Worm (Caenorhabditis elegans) whole organism, L1 larva: ENCODE measurements around the gene cal-1.

ENCODE experiments used
- F16B12.6 ChIP-seq: fragments of 150-350 bp; optimal IDR thresholded peaks from 2 replicates; lab custom pipeline; 2014; ENCODE audit warnings: missing biosample characterization, missing genetic modification characterization
- alr-1 ChIP-seq: fragments of 200-800 bp; sonication (Bioruptor generic); optimal IDR thresholded peaks from 2 replicates; lab custom pipeline; 2018; ENCODE audit warnings: borderline replicate concordance, mild to moderate bottlenecking, missing genetic modification characterization, missing compliant biosample characterization
- ceh-82 ChIP-seq, 3 experiments: fragments of 150-350 bp in 1 of 3; sonication (generic microtip) in 2 of 3; optimal IDR thresholded peaks; 2 replicates each; lab custom pipeline; 2014 to 2017; ENCODE audit warnings: missing biosample characterization in 3 of 3, missing genetic modification characterization in 3 of 3
- ceh-88 ChIP-seq: fragments of 200-800 bp; sonication (Bioruptor generic); IDR thresholded peaks from 2 replicates; pipeline ENCODE4 v1.3.6; 2022; ENCODE audit warnings: missing genetic modification characterization, missing compliant biosample characterization
- ceh-90 ChIP-seq: sonication (generic microtip); optimal IDR thresholded peaks from 2 replicates; lab custom pipeline; 2016; ENCODE audit warnings: missing genetic modification characterization, missing compliant biosample characterization
- dsc-1 ChIP-seq: sonication (generic microtip); optimal IDR thresholded peaks from 2 replicates; lab custom pipeline; 2016; ENCODE audit warnings: mild to moderate bottlenecking, missing genetic modification characterization, missing compliant biosample characterization
- efl-1 ChIP-seq, 4 experiments: fragments of 150-350 bp; optimal IDR thresholded peaks in 3 of 4; peaks in 1 of 4; 1 replicate in 1 of 4; 2 replicates in 3 of 4; lab custom pipeline; 2014; ENCODE audit warnings: missing biosample characterization in 2 of 4, missing genetic modification characterization in 2 of 4, missing genetic modification reagents in 2 of 4
- efl-3 ChIP-seq: fragments of 200-800 bp; sonication (Bioruptor generic); optimal IDR thresholded peaks from 2 replicates; lab custom pipeline; 2018; ENCODE audit warnings: mild to moderate bottlenecking, missing genetic modification characterization, missing compliant biosample characterization
- egl-27 ChIP-seq, 2 experiments: fragments of 150-350 bp in 1 of 2; sonication (generic microtip); optimal IDR thresholded peaks; 3 replicates each; lab custom pipeline; 2017 to 2018; ENCODE audit warnings: missing biosample characterization in 2 of 2, missing genetic modification characterization in 2 of 2, missing genetic modification reagents in 2 of 2
- elt-2 ChIP-seq: sonication (generic microtip); optimal IDR thresholded peaks from 2 replicates; lab custom pipeline; 2016; ENCODE audit warnings: missing genetic modification characterization, mild to moderate bottlenecking, inconsistent platforms, missing compliant biosample characterization, missing genetic modification reagents
- ets-5 ChIP-seq: fragments of 200-800 bp; sonication (Bioruptor generic); IDR thresholded peaks from 2 replicates; pipeline ENCODE4 v1.3.6; 2022; ENCODE audit warnings: missing genetic modification characterization, missing compliant biosample characterization
- fkh-8 ChIP-seq: sonication (generic microtip); optimal IDR thresholded peaks from 2 replicates; lab custom pipeline; 2016; ENCODE audit warnings: mild to moderate bottlenecking, missing genetic modification characterization, missing compliant biosample characterization
- fos-1 ChIP-seq: fragments of 150-350 bp; optimal IDR thresholded peaks from 2 replicates; lab custom pipeline; 2014; ENCODE audit warnings: missing biosample characterization, missing genetic modification characterization
- hlh-4 ChIP-seq: sonication (generic microtip); optimal IDR thresholded peaks from 2 replicates; lab custom pipeline; 2016; ENCODE audit warnings: mild to moderate bottlenecking, missing genetic modification characterization, missing compliant biosample characterization
- hpl-2 ChIP-seq: fragments of 150-350 bp; optimal IDR thresholded peaks from 2 replicates; lab custom pipeline; 2014; ENCODE audit warnings: missing biosample characterization, missing genetic modification reagents, missing genetic modification characterization
- isw-1 ChIP-seq: fragments of 200-800 bp; sonication (Bioruptor generic); IDR thresholded peaks from 2 replicates; pipeline ENCODE4 v1.3.6; 2022; ENCODE audit warnings: missing genetic modification characterization, missing compliant biosample characterization
- jun-1 ChIP-seq: fragments of 150-350 bp; optimal IDR thresholded peaks from 2 replicates; lab custom pipeline; 2014; ENCODE audit warnings: missing biosample characterization, missing genetic modification reagents, missing genetic modification characterization
- lin-13 ChIP-seq: fragments of 150-350 bp; optimal IDR thresholded peaks from 2 replicates; lab custom pipeline; 2014; ENCODE audit warnings: missing biosample characterization, missing genetic modification reagents, missing genetic modification characterization
- lin-14 ChIP-seq: fragments of 200-800 bp; sonication (Bioruptor generic); optimal IDR thresholded peaks from 2 replicates; lab custom pipeline; 2018; ENCODE audit warnings: mild to moderate bottlenecking, missing genetic modification characterization, moderate library complexity, missing compliant biosample characterization
- lin-15B ChIP-seq: fragments of 150-350 bp; sonication (generic microtip); optimal IDR thresholded peaks from 3 replicates; lab custom pipeline; 2014; ENCODE audit warnings: missing biosample characterization, missing genetic modification characterization
- lin-35 ChIP-seq, 2 experiments: fragments of 150-350 bp; optimal IDR thresholded peaks; 2 replicates each; lab custom pipeline; 2014; ENCODE audit warnings: missing biosample characterization in 2 of 2, missing genetic modification characterization in 2 of 2, missing genetic modification reagents in 2 of 2
- lin-39 ChIP-seq: fragments of 150-350 bp; optimal IDR thresholded peaks from 2 replicates; lab custom pipeline; 2014; ENCODE audit warnings: missing biosample characterization, missing genetic modification reagents, missing genetic modification characterization
- lir-3 ChIP-seq: sonication (generic microtip); optimal IDR thresholded peaks from 2 replicates; lab custom pipeline; 2016; ENCODE audit warnings: mild to moderate bottlenecking, missing genetic modification characterization, moderate library complexity, missing compliant biosample characterization; ENCODE audit not compliant: poor library complexity
- mab-9 ChIP-seq: fragments of 200-800 bp; sonication (Bioruptor generic); IDR thresholded peaks from 2 replicates; pipeline ENCODE4 v1.3.6; 2022; ENCODE audit warnings: missing genetic modification reagents, missing genetic modification characterization, missing compliant biosample characterization
- mdl-1 ChIP-seq, 2 experiments: fragments of 150-350 bp; optimal IDR thresholded peaks; 2 replicates each; lab custom pipeline; 2014 to 2017; ENCODE audit warnings: missing biosample characterization in 2 of 2, missing genetic modification characterization in 2 of 2, inconsistent platforms in 1 of 2
- mep-1 ChIP-seq: fragments of 150-350 bp; optimal IDR thresholded peaks from 2 replicates; lab custom pipeline; 2014; ENCODE audit warnings: missing biosample characterization, missing genetic modification characterization
- nhr-11 ChIP-seq: fragments of 150-350 bp; optimal IDR thresholded peaks from 2 replicates; lab custom pipeline; 2014; ENCODE audit warnings: missing biosample characterization, missing genetic modification characterization
- nhr-47 ChIP-seq: sonication (generic microtip); optimal IDR thresholded peaks from 2 replicates; lab custom pipeline; 2016; ENCODE audit warnings: mild to moderate bottlenecking, missing genetic modification characterization, moderate library complexity, missing compliant biosample characterization
- nhr-71 ChIP-seq: sonication (generic microtip); optimal IDR thresholded peaks from 2 replicates; lab custom pipeline; 2016; ENCODE audit warnings: mild to moderate bottlenecking, missing genetic modification characterization, moderate library complexity, missing compliant biosample characterization
- nhr-76 ChIP-seq: sonication (generic microtip); optimal IDR thresholded peaks from 2 replicates; lab custom pipeline; 2017; ENCODE audit warnings: missing biosample characterization, missing genetic modification characterization
- nhr-85 ChIP-seq: sonication (generic microtip); peaks from one replicate; lab custom pipeline; 2016; ENCODE audit warnings: missing genetic modification characterization, inconsistent platforms, missing compliant biosample characterization
- nhr-90 ChIP-seq: sonication (generic microtip); optimal IDR thresholded peaks from 2 replicates; lab custom pipeline; 2016; ENCODE audit warnings: mild to moderate bottlenecking, missing genetic modification characterization, missing compliant biosample characterization; ENCODE audit not compliant: poor library complexity
- pax-3 ChIP-seq: fragments of 200-800 bp; sonication (Bioruptor generic); optimal IDR thresholded peaks from 2 replicates; lab custom pipeline; 2018; ENCODE audit warnings: mild to moderate bottlenecking, missing genetic modification characterization, moderate library complexity, missing compliant biosample characterization
- pqm-1 ChIP-seq: sonication (generic microtip); optimal IDR thresholded peaks from 3 replicates; lab custom pipeline; 2017; ENCODE audit warnings: missing biosample characterization, missing genetic modification characterization
- rnt-1 ChIP-seq: sonication (generic microtip); optimal IDR thresholded peaks from 2 replicates; lab custom pipeline; 2016; ENCODE audit warnings: mild to moderate bottlenecking, missing genetic modification characterization, moderate library complexity, missing compliant biosample characterization
- snpc-4 ChIP-seq: fragments of 150-350 bp; optimal IDR thresholded peaks from 2 replicates; lab custom pipeline; 2014; ENCODE audit warnings: missing biosample characterization, missing genetic modification characterization
- snu-23 ChIP-seq: sonication (generic microtip); optimal IDR thresholded peaks from 2 replicates; lab custom pipeline; 2016; ENCODE audit warnings: missing genetic modification characterization, missing compliant biosample characterization
- sox-4 ChIP-seq: sonication (generic microtip); optimal IDR thresholded peaks from 2 replicates; lab custom pipeline; 2016; ENCODE audit warnings: missing genetic modification characterization, missing compliant biosample characterization
- sup-37 ChIP-seq: fragments of 200-800 bp; sonication (Bioruptor generic); optimal IDR thresholded peaks from 2 replicates; lab custom pipeline; 2018; ENCODE audit warnings: mild to moderate bottlenecking, missing genetic modification characterization, missing compliant biosample characterization
- swsn-7 ChIP-seq: sonication (generic microtip); optimal IDR thresholded peaks from 2 replicates; lab custom pipeline; 2016; ENCODE audit warnings: missing genetic modification characterization, missing compliant biosample characterization
- tbx-2 ChIP-seq: sonication (generic microtip); optimal IDR thresholded peaks from 2 replicates; lab custom pipeline; 2016; ENCODE audit warnings: missing genetic modification characterization, missing compliant biosample characterization
- tlp-1 ChIP-seq: fragments of 150-350 bp; optimal IDR thresholded peaks from 2 replicates; lab custom pipeline; 2014; ENCODE audit warnings: missing biosample characterization, missing genetic modification characterization
- unc-30 ChIP-seq: sonication (generic microtip); optimal IDR thresholded peaks from 2 replicates; lab custom pipeline; 2017; ENCODE audit warnings: missing biosample characterization, missing genetic modification characterization
- unc-62 ChIP-seq: fragments of 150-350 bp; optimal IDR thresholded peaks from 2 replicates; lab custom pipeline; 2014; ENCODE audit warnings: missing biosample characterization, missing genetic modification reagents, missing genetic modification characterization
- unc-86 ChIP-seq: sonication (generic microtip); optimal IDR thresholded peaks from 2 replicates; lab custom pipeline; 2016; ENCODE audit warnings: missing genetic modification characterization, missing compliant biosample characterization
- unc-98 ChIP-seq: fragments of 200-800 bp; sonication (Bioruptor generic); IDR thresholded peaks from 2 replicates; pipeline ENCODE4 v1.3.6; 2022; ENCODE audit warnings: missing genetic modification characterization, missing compliant biosample characterization
- vab-15 ChIP-seq: sonication (generic microtip); optimal IDR thresholded peaks from 2 replicates; lab custom pipeline; 2017; ENCODE audit warnings: missing genotype, mild to moderate bottlenecking, missing genetic modification characterization, missing compliant biosample characterization
- xbp-1 ChIP-seq: sonication (generic microtip); optimal IDR thresholded peaks from 2 replicates; lab custom pipeline; 2016; ENCODE audit warnings: missing genetic modification characterization, missing compliant biosample characterization
- zag-1 ChIP-seq: fragments of 150-350 bp; optimal IDR thresholded peaks from 2 replicates; lab custom pipeline; 2014; ENCODE audit warnings: missing biosample characterization, missing genetic modification characterization
- ztf-4 ChIP-seq: fragments of 150-350 bp; optimal IDR thresholded peaks from 2 replicates; lab custom pipeline; 2014; ENCODE audit warnings: missing biosample characterization, missing genetic modification characterization

cal-1 gene

DNA sequence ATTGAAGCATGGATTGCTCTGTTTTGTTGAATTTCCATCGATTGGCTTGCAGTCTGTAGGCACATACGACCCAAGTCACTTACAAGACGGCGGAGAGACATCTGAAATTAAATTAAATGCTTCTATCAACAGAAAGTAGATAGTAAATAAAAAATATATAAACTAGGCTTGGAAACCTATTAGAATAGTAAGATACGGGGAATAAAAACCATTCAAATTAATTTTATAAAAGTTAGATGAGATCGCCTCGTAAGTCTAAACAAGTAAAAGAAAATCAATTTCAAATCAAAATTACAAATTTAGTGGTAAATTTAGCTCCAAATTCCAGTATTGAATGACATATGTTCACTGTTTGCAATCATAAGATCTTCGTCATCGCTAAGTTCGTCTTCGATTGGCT lies 22.5 kb downstream of the cal-1 start, which contains the start of gene mrps-11:
Gene mrps-11 (minus strand): TSS at position 101 of the 400 bp plus-strand sequence.
- TF ChIP-seq pqm-1 (no peak), xbp-1 (no peak), unc-30 (tag; lab: Kevin White, UChicago) (no peak), unc-98 (GFP tag; lab: Robert Waterston, UW) (no peak), elt-2 (tag; lab: Kevin White, UChicago) (no peak)

DNA sequence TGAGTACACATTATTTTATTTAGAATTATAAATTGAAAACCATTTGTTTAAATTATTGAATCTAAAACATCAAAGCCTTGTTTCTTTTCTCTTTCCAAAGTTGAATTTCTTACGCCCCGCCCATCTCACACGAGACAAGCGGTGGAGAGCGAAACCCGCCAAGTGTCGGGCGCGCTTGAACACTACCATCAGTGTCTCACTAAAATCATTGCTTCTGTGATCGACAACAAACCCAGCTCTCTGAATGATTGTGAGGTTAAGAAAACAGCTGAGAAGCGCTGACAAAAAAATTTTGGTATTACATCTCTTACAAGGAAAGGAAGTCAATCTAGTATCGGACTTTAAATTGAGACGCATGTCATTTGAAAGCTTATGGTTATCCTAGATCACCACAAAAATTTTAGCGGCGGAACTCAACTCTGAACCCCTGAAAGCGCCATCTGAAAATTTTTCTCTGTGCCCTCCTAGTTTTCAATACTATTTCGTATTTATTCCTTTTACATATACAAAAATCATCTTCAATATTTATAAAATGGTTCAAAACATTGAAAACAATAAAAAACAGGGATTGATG lies 25.9 kb downstream of the cal-1 start:
- peak; percentile 99 for TF ChIP-seq snpc-4
- TF ChIP-seq tbx-2 (tag; lab: Kevin White, UChicago), result peak; percentile 71
- peak; percentile 76 for TF ChIP-seq elt-2 (tag; lab: Kevin White, UChicago)
- TF ChIP-seq ets-5 (GFP tag; lab: Robert Waterston, UW), result no peak
- no peak for TF ChIP-seq vab-15 (tag; lab: Kevin White, UChicago)
- peak; percentile 31 for TF ChIP-seq fos-1
- TF ChIP-seq ztf-4 (tag; lab: Kevin White, UChicago), result peak; percentile 66
- TF ChIP-seq ceh-88 (GFP tag; lab: Robert Waterston, UW), result peak; percentile 60; the same call in 1 of the 2 replicates
- TF ChIP-seq tlp-1, result no peak
- no peak for TF ChIP-seq alr-1 (tag; lab: Kevin White, UChicago)
- TF ChIP-seq isw-1, result no peak
- peak; percentile 42 for TF ChIP-seq sox-4
- TF ChIP-seq nhr-76 (tag; lab: Kevin White, UChicago), result no peak
- TF ChIP-seq F16B12.6 (tag; lab: Kevin White, UChicago), result no peak
- peak; percentile 41 for TF ChIP-seq lir-3 (tag; lab: Kevin White, UChicago)
- TF ChIP-seq jun-1, result peak; percentile 21
- peak in 1 of 2 experiments; percentile 45 for TF ChIP-seq mdl-1 (tag; optimal IDR thresholded peaks at IDR 0.05; lab: Kevin White, UChicago)
- TF ChIP-seq nhr-47 (tag; lab: Kevin White, UChicago), result peak; percentile 89
- peak; percentile 82 for TF ChIP-seq sup-37 (GFP tag; lab: Kevin White, UChicago)
- TF ChIP-seq nhr-71 (tag; lab: Kevin White, UChicago), result peak; percentile 92
- TF ChIP-seq dsc-1 (tag; lab: Kevin White, UChicago), result peak; percentile 86
- TF ChIP-seq nhr-90 (tag; lab: Kevin White, UChicago), result peak; percentile 93
- peak; percentile 82 for TF ChIP-seq lin-14 (GFP tag; lab: Kevin White, UChicago)
- no peak for TF ChIP-seq zag-1 (tag; lab: Kevin White, UChicago)
- TF ChIP-seq fkh-8, result no peak
- peak; percentile 94 for TF ChIP-seq rnt-1 (tag; lab: Kevin White, UChicago)
- no peak for TF ChIP-seq hpl-2
- no peak for TF ChIP-seq hlh-4
- TF ChIP-seq lin-39 (tag; lab: Kevin White, UChicago), result peak; percentile 87
- TF ChIP-seq unc-86 (tag; lab: Kevin White, UChicago), result peak; percentile 13
- TF ChIP-seq ceh-82 (tag; optimal IDR thresholded peaks at IDR 0.05; lab: Kevin White, UChicago), result peak; percentile 41 to 83 (median 71)
- peak; percentile 71 for TF ChIP-seq lin-13 (GFP tag; lab: Kevin White, UChicago)
- no peak for TF ChIP-seq nhr-11
- peak; percentile 61 for TF ChIP-seq mab-9 (GFP tag; lab: Robert Waterston, UW)
- no peak for TF ChIP-seq egl-27 (tag; optimal IDR thresholded peaks at IDR 0.05; lab: Kevin White, UChicago)
- peak; percentile 84 for TF ChIP-seq snu-23
- TF ChIP-seq pax-3 (tag; lab: Kevin White, UChicago), result no peak
- TF ChIP-seq efl-1 (optimal IDR thresholded peaks at IDR 0.05; lab: Kevin White, UChicago), result peak; percentile 48 to 68
- TF ChIP-seq efl-1 (GFP tag; optimal IDR thresholded peaks at IDR 0.05 in 1 of 2; lab: Kevin White, UChicago), result peak; percentile 40 to 95
- peak; percentile 9 for TF ChIP-seq lin-15B (tag; lab: Kevin White, UChicago)
- TF ChIP-seq ceh-90 (tag; lab: Kevin White, UChicago), result no peak
- TF ChIP-seq nhr-85 (tag; lab: Kevin White, UChicago), result peak; percentile 94
- TF ChIP-seq swsn-7 (tag; lab: Kevin White, UChicago), result peak; percentile 87
- TF ChIP-seq unc-62 (GFP tag; lab: Kevin White, UChicago), result no peak
- peak; percentile 61 for TF ChIP-seq mep-1 (tag; lab: Kevin White, UChicago)
- no peak for TF ChIP-seq efl-3 (GFP tag; lab: Kevin White, UChicago)
- peak; percentile 6 to 62 for TF ChIP-seq lin-35 (GFP tag; optimal IDR thresholded peaks at IDR 0.05; lab: Kevin White, UChicago)
- TF ChIP-seq xbp-1, result peak; percentile 67
